Fruit fly (Drosophila melanogaster) whole organism, embryonic: Measurements from ENCODE around the gene CG12477.

ENCODE experiments used
- Aef1 ChIP-seq: fragments of 200-800 bp; sonication (Bioruptor generic); IDR thresholded peaks from 3 replicates; pipeline ENCODE4 v1.3.6; 2022; ENCODE audit warnings: missing biosample characterization, missing genetic modification characterization
- Atf6 ChIP-seq: fragments of 200-800 bp; sonication (Bioruptor generic); IDR thresholded peaks from 2 replicates; pipeline ENCODE4 v1.3.6; 2022; ENCODE audit warnings: missing biosample characterization, missing genetic modification characterization
- CG1024 ChIP-seq: fragments of 200-800 bp; sonication (Bioruptor generic); IDR thresholded peaks from 2 replicates; pipeline ENCODE4 v1.3.6; 2022; ENCODE audit warnings: missing biosample characterization, missing genetic modification characterization
- CG10321 ChIP-seq: fragments of 200-800 bp; sonication (Bioruptor generic); IDR thresholded peaks from 2 replicates; pipeline ENCODE4 v1.3.6; 2022; ENCODE audit warnings: missing biosample characterization, missing genetic modification characterization
- CG12236 ChIP-seq: fragments of 200-800 bp; sonication (Bioruptor generic); optimal IDR thresholded peaks from 2 replicates; lab custom pipeline; 2016; ENCODE audit warnings: missing biosample characterization, missing genetic modification characterization
- CG1233 ChIP-seq: fragments of 200-800 bp; sonication (Bioruptor generic); optimal IDR thresholded peaks from 4 replicates; lab custom pipeline; 2018; ENCODE audit warnings: missing biosample characterization, mild to moderate bottlenecking, missing genetic modification characterization
- CG13624 ChIP-seq: fragments of 200-800 bp; sonication (Bioruptor generic); optimal IDR thresholded peaks from 2 replicates; lab custom pipeline; 2016; ENCODE audit warnings: missing biosample characterization, missing genetic modification characterization
- CG14710 ChIP-seq: fragments of 200-800 bp; sonication (Bioruptor generic); optimal IDR thresholded peaks from 3 replicates; lab custom pipeline; 2019; ENCODE audit warnings: missing biosample characterization, mild to moderate bottlenecking, missing genetic modification characterization, moderate library complexity
- CG14860 ChIP-seq: fragments of 200-800 bp; sonication (Bioruptor generic); IDR thresholded peaks from 3 replicates; pipeline ENCODE4 v1.3.6; 2022; ENCODE audit warnings: missing biosample characterization, missing genetic modification characterization; ENCODE audit not compliant: partially characterized antibody
- CG17328 ChIP-seq: fragments of 200-800 bp; sonication (Bioruptor generic); IDR thresholded peaks from 2 replicates; pipeline ENCODE4 v1.3.6; 2022; ENCODE audit warnings: missing biosample characterization, missing genetic modification characterization
- CG17361 ChIP-seq: fragments of 200-800 bp; sonication (Bioruptor generic); IDR thresholded peaks from 3 replicates; pipeline ENCODE4 v1.3.6; 2022; ENCODE audit warnings: missing biosample characterization, missing genetic modification characterization
- CG1792 ChIP-seq: fragments of 200-800 bp; sonication (Bioruptor generic); optimal IDR thresholded peaks from 2 replicates; lab custom pipeline; 2016; ENCODE audit warnings: missing biosample characterization, missing genetic modification characterization
- CG18262 ChIP-seq: fragments of 200-800 bp; optimal IDR thresholded peaks from 3 replicates; lab custom pipeline; 2019; ENCODE audit warnings: missing biosample characterization, mild to moderate bottlenecking, missing genetic modification characterization, moderate library complexity
- CG3065 ChIP-seq: fragments of 200-800 bp; sonication (Bioruptor generic); optimal IDR thresholded peaks from 2 replicates; lab custom pipeline; 2016; ENCODE audit warnings: missing biosample characterization, missing genetic modification characterization
- CG33557 ChIP-seq: fragments of 200-800 bp; sonication (Bioruptor generic); optimal IDR thresholded peaks from 2 replicates; lab custom pipeline; 2019; ENCODE audit warnings: missing biosample characterization, mild to moderate bottlenecking, missing genetic modification characterization, moderate library complexity
- CG4820 ChIP-seq: fragments of 200-800 bp; sonication (Bioruptor generic); optimal IDR thresholded peaks from 3 replicates; lab custom pipeline; 2016; ENCODE audit warnings: missing biosample characterization, missing genetic modification characterization
- CG6683 ChIP-seq: fragments of 200-800 bp; sonication (Bioruptor generic); optimal IDR thresholded peaks from 2 replicates; lab custom pipeline; 2017; ENCODE audit warnings: missing biosample characterization, mild to moderate bottlenecking, missing genetic modification characterization, missing genetic modification reagents
- CG7745 ChIP-seq: fragments of 200-800 bp; sonication (Bioruptor generic); optimal IDR thresholded peaks from 2 replicates; lab custom pipeline; 2018; ENCODE audit warnings: missing biosample characterization, mild to moderate bottlenecking, missing genetic modification characterization, moderate library complexity
- CG7963 ChIP-seq: fragments of 200-800 bp; sonication (Bioruptor generic); IDR thresholded peaks from 3 replicates; pipeline ENCODE4 v1.3.6; 2022; ENCODE audit warnings: missing biosample characterization, missing genetic modification characterization; ENCODE audit not compliant: partially characterized antibody
- CG8924 ChIP-seq: fragments of 200-800 bp; optimal IDR thresholded peaks from 3 replicates; lab custom pipeline; 2019; ENCODE audit warnings: missing biosample characterization, mild to moderate bottlenecking, missing genetic modification characterization, moderate library complexity
- CG9215 ChIP-seq: fragments of 200-800 bp; sonication (Bioruptor generic); IDR thresholded peaks from 2 replicates; pipeline ENCODE4 v1.3.6; 2022; ENCODE audit warnings: missing biosample characterization, missing genetic modification characterization
- CG9797 ChIP-seq: fragments of 200-800 bp; sonication (Bioruptor generic); optimal IDR thresholded peaks from 3 replicates; lab custom pipeline; 2018; ENCODE audit warnings: missing biosample characterization, mild to moderate bottlenecking, missing genetic modification characterization
- D19B ChIP-seq: fragments of 200-800 bp; sonication (Bioruptor generic); optimal IDR thresholded peaks from 2 replicates; lab custom pipeline; 2017; ENCODE audit warnings: missing biosample characterization, mild to moderate bottlenecking, missing genetic modification characterization
- Deaf1 ChIP-seq: fragments of 200-800 bp; optimal IDR thresholded peaks from 3 replicates; lab custom pipeline; 2019; ENCODE audit warnings: missing biosample characterization, mild to moderate bottlenecking, missing genetic modification characterization, moderate library complexity
- Drgx ChIP-seq: fragments of 200-800 bp; sonication (Bioruptor generic); IDR thresholded peaks from 2 replicates; pipeline ENCODE4 v1.3.6; 2022; ENCODE audit warnings: missing biosample characterization, missing genetic modification characterization
- E2f2 ChIP-seq: fragments of 200-800 bp; sonication (Bioruptor generic); IDR thresholded peaks from 2 replicates; pipeline ENCODE4 v1.3.6; 2022; ENCODE audit warnings: missing biosample characterization, missing genetic modification characterization
- Fer2 ChIP-seq: fragments of 200-800 bp; sonication (Bioruptor generic); optimal IDR thresholded peaks from 2 replicates; lab custom pipeline; 2018; ENCODE audit warnings: missing biosample characterization, mild to moderate bottlenecking, missing genetic modification characterization, moderate library complexity
- Gug ChIP-seq: fragments of 200-800 bp; sonication (Bioruptor generic); IDR thresholded peaks from 4 replicates; pipeline ENCODE4 v1.3.6; 2022; ENCODE audit warnings: missing biosample characterization, missing genetic modification characterization
- HLH3B ChIP-seq: fragments of 200-800 bp; sonication (Bioruptor generic); IDR thresholded peaks from 2 replicates; pipeline ENCODE4 v1.3.6; 2022; ENCODE audit warnings: missing biosample characterization, missing genetic modification characterization
- Hr51 ChIP-seq, 2 experiments: fragments of 200-800 bp; sonication (Bioruptor generic); optimal IDR thresholded peaks; 2 replicates in 1 of 2; 3 replicates in 1 of 2; lab custom pipeline; 2016 to 2018; ENCODE audit warnings: missing biosample characterization in 2 of 2, missing genetic modification characterization in 2 of 2, mild to moderate bottlenecking in 1 of 2, moderate library complexity in 1 of 2
- Mrtf ChIP-seq: fragments of 200-800 bp; sonication (Bioruptor generic); IDR thresholded peaks from 3 replicates; pipeline ENCODE4 v1.3.6; 2022; ENCODE audit warnings: missing biosample characterization, missing genetic modification characterization
- Ptx1 ChIP-seq: fragments of 200-800 bp; sonication (Bioruptor generic); IDR thresholded peaks from 2 replicates; pipeline ENCODE4 v1.3.6; 2022; ENCODE audit warnings: missing biosample characterization, missing genetic modification characterization
- cg ChIP-seq: fragments of 200-800 bp; sonication (Bioruptor generic); optimal IDR thresholded peaks from 3 replicates; lab custom pipeline; 2019; ENCODE audit warnings: missing biosample characterization, mild to moderate bottlenecking, missing genetic modification characterization, moderate library complexity
- chn ChIP-seq: fragments of 200-800 bp; sonication (Bioruptor generic); optimal IDR thresholded peaks from 2 replicates; lab custom pipeline; 2016; ENCODE audit warnings: missing biosample characterization, missing genetic modification characterization
- croc ChIP-seq: fragments of 200-800 bp; sonication (Bioruptor generic); conservative IDR thresholded peaks from 3 replicates; pipeline ENCODE4 v1.3.6; 2022; ENCODE audit warnings: missing biosample characterization, missing genetic modification characterization
- dimm ChIP-seq: fragments of 200-800 bp; sonication (Bioruptor generic); IDR thresholded peaks from 2 replicates; pipeline ENCODE4 v1.3.6; 2022; ENCODE audit warnings: missing biosample characterization, missing genetic modification characterization
- en ChIP-seq: fragments of 200-800 bp; sonication (Bioruptor generic); optimal IDR thresholded peaks from 2 replicates; lab custom pipeline; 2016; ENCODE audit warnings: missing biosample characterization, missing genetic modification characterization
- gcm ChIP-seq: fragments of 200-800 bp; sonication (Bioruptor generic); optimal IDR thresholded peaks from 2 replicates; lab custom pipeline; 2019; ENCODE audit warnings: missing biosample characterization, mild to moderate bottlenecking, missing genetic modification characterization, moderate library complexity
- lbe ChIP-seq: fragments of 200-800 bp; sonication (Bioruptor generic); optimal IDR thresholded peaks from 2 replicates; lab custom pipeline; 2016; ENCODE audit warnings: missing biosample characterization, mild to moderate bottlenecking, missing genetic modification characterization
- onecut ChIP-seq: fragments of 200-800 bp; sonication (Bioruptor generic); IDR thresholded peaks from 2 replicates; pipeline ENCODE4 v1.3.6; 2022; ENCODE audit warnings: missing biosample characterization, missing genetic modification characterization
- org-1 ChIP-seq: fragments of 200-800 bp; sonication (Bioruptor generic); optimal IDR thresholded peaks from 2 replicates; lab custom pipeline; 2017; ENCODE audit warnings: missing biosample characterization, missing genetic modification characterization
- pan ChIP-seq, 4 experiments: fragments of >200 bp in 3 of 4; fragments of 200-800 bp in 1 of 4; sonication (Bioruptor generic) in 1 of 4; optimal IDR thresholded peaks in 3 of 4; IDR thresholded peaks in 1 of 4; 2 replicates each; pipeline versions ENCODE4 v1.3.6 to Lab custom; 2017 to 2022; ENCODE audit warnings: missing biosample characterization in 2 of 4, missing genetic modification characterization in 2 of 4, mixed read lengths in 1 of 4
- phol ChIP-seq: fragments of 200-800 bp; sonication (Bioruptor generic); optimal IDR thresholded peaks from 3 replicates; lab custom pipeline; 2018; ENCODE audit warnings: missing biosample characterization, mild to moderate bottlenecking, missing genetic modification characterization, moderate library complexity
- pnt ChIP-seq: fragments of 200-800 bp; sonication (Bioruptor generic); optimal IDR thresholded peaks from 3 replicates; lab custom pipeline; 2016; ENCODE audit warnings: missing biosample characterization, missing genetic modification characterization
- sima ChIP-seq: fragments of 200-800 bp; sonication (Bioruptor generic); optimal IDR thresholded peaks from 2 replicates; lab custom pipeline; 2016; ENCODE audit warnings: missing biosample characterization, missing genetic modification characterization
- sob ChIP-seq: fragments of 200-800 bp; sonication (Bioruptor generic); IDR thresholded peaks from 2 replicates; pipeline ENCODE4 v1.3.6; 2022; ENCODE audit warnings: missing biosample characterization, missing genetic modification characterization
- sug ChIP-seq: fragments of 200-800 bp; optimal IDR thresholded peaks from 2 replicates; lab custom pipeline; 2019; ENCODE audit warnings: missing biosample characterization, mild to moderate bottlenecking, missing genetic modification characterization, moderate library complexity
- vnd ChIP-seq: fragments of 200-800 bp; sonication (Bioruptor generic); IDR thresholded peaks from 3 replicates; pipeline ENCODE4 v1.3.6; 2022; ENCODE audit warnings: missing biosample characterization, missing genetic modification characterization; ENCODE audit not compliant: partially characterized antibody

CG12477 gene

DNA sequence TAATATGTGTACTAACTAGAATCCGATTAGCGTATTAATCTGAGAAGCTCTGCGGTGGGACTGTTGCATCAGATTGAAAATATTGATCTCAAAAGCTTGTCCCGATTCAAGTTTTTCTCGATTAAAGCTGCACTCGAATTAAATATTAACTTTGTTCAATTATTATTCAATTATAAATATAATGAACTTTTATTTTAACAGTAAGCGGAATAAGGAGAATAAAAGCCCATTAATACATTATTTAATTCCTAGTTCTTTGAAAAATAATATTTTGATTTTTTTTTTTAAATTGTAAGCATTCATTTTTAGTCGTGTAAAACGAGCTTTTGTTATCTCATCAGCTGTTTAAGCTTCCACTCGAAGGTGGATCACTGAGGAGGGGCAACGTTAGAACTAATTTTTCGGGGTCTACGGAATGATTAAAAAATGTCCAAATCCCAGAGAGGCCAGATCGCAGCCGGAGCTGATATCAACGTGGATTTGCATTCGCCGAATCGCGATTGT, 47.7 kb downstream of the CG12477 start, which contains the start of the genes GNBP2 and GNBP1 (continued):
- TF ChIP-seq pan (optimal IDR thresholded peaks at IDR 0.05; lab: Kevin White, UChicago) (no peak), pan (GFP tag; optimal IDR thresholded peaks at IDR 0.05 in 1 of 2, IDR thresholded peaks at IDR 0.05 in 1 of 2) (peak in 1 of 2 experiments; percentile 86), sug (tag; lab: Kevin White, UChicago) (peak; percentile 23), CG1792 (no peak), CG6683 (peak; percentile 27), CG17328 (peak; percentile 51; the same call in 1 of the 2 replicates), CG9215 (GFP tag; lab: Robert Waterston, UW) (peak; percentile 51), sima (no peak), Gug (GFP tag; lab: Robert Waterston, UW) (0 out of 4 replicates have a peak, but pooled peaks have one; percentile 21), HLH3B (GFP tag; lab: Robert Waterston, UW) (peak; percentile 76), CG10321 (GFP tag; lab: Robert Waterston, UW) (0 out of 2 replicates have a peak, but pooled peaks have one; percentile 9), CG4820 (no peak), Aef1 (GFP tag; lab: Robert Waterston, UW) (peak; percentile 50), croc (GFP tag; lab: Robert Waterston, UW) (0 out of 3 replicates have a peak, but pooled peaks have one; percentile 18), CG1233 (GFP tag; lab: Kevin White, UChicago) (peak; percentile 16), Fer2 (tag; lab: Kevin White, UChicago) (no peak), CG17361 (GFP tag; lab: Robert Waterston, UW) (peak; percentile 76), E2f2 (GFP tag; lab: Robert Waterston, UW) (peak; percentile 13; the same call in 1 of the 2 replicates), CG8924 (peak; percentile 59), CG18262 (tag; lab: Kevin White, UChicago) (peak; percentile 68), sob (0 out of 2 replicates have a peak, but pooled peaks have one; percentile 44), org-1 (GFP tag; lab: Kevin White, UChicago) (peak; percentile 16)

DNA sequence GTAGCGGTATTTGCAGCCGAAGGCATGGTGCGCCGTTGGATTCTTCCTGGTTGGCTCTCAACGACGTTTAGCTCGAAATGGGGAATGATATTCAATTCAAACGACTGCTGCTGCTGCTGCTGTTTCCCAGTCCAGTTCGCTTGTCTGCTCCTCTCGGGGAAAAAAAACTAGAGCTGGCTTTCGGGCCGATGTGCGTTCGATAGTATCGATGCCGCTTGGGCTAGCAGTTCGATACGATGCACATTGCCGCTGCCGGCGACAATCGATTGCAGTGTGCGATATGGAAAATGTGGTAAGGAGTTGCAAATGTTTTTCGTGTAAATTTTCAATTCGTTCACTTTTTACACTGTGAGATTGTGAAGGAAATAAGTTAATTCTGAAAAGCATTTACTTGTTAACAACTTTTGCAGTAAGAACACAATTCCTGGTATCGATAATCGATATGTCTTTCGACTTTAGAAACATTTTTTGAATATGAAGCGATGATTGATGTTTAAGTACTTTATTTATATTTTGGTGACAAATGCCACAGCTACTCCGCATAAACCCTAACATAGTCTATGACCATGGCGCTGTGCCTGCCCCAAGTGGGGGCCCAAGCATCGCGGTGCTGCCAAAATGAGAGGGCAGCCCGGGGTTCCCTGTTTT, 50.0 kb downstream of the CG12477 start, which contains the start of gene Capr:
Gene Capr (minus strand): TSS at position 339 of the 648 bp plus-strand sequence.
- no peak for TF ChIP-seq Ptx1 (GFP tag; lab: Robert Waterston, UW)
- TF ChIP-seq Drgx, result peak; percentile 22; the same call in 1 of the 2 replicates
- TF ChIP-seq CG33557 (GFP tag; lab: Kevin White, UChicago), result no peak
- TF ChIP-seq CG13624 (GFP tag; lab: Kevin White, UChicago), result peak; percentile 66
- no peak for TF ChIP-seq CG7745 (tag; lab: Kevin White, UChicago)
- peak; percentile 54 for TF ChIP-seq lbe (GFP tag; lab: Kevin White, UChicago)
- peak; percentile 100 for TF ChIP-seq CG7963 (GFP tag; lab: Robert Waterston, UW)
- peak; percentile 100 for TF ChIP-seq CG14860
- TF ChIP-seq phol, result peak; percentile 55
- no peak for TF ChIP-seq Atf6 (GFP tag; lab: Robert Waterston, UW)
- TF ChIP-seq Deaf1 (tag; lab: Kevin White, UChicago), result peak; percentile 63
- peak in 1 of 2 experiments; percentile 44 for TF ChIP-seq Hr51 (GFP tag; optimal IDR thresholded peaks at IDR 0.05; lab: Kevin White, UChicago)
- TF ChIP-seq CG9797 (GFP tag; lab: Kevin White, UChicago), result peak; percentile 51
- TF ChIP-seq CG1024 (GFP tag; lab: Robert Waterston, UW), result 0 out of 2 replicates have a peak, but pooled peaks have one; percentile 32
- no peak for TF ChIP-seq D19B
- TF ChIP-seq chn (GFP tag; lab: Kevin White, UChicago), result no peak
- no peak for TF ChIP-seq gcm
- no peak for TF ChIP-seq en (GFP tag; lab: Kevin White, UChicago)
- no peak for TF ChIP-seq CG12236
- TF ChIP-seq CG17328, result 0 out of 2 replicates have a peak, but pooled peaks have one; percentile 6
- TF ChIP-seq CG3065 (GFP tag; lab: Kevin White, UChicago), result no peak
- TF ChIP-seq Mrtf (GFP tag; lab: Robert Waterston, UW), result no peak
- no peak for TF ChIP-seq pnt (GFP tag; lab: Kevin White, UChicago)
- TF ChIP-seq onecut (GFP tag; lab: Robert Waterston, UW), result peak; percentile 48; the same call in 1 of the 2 replicates
- TF ChIP-seq dimm (GFP tag; lab: Robert Waterston, UW), result no peak
- no peak for TF ChIP-seq cg
- TF ChIP-seq vnd (GFP tag; lab: Robert Waterston, UW), result peak; percentile 100
- peak; percentile 66 for TF ChIP-seq CG14710 (tag; lab: Kevin White, UChicago)
